Fruit fly (Drosophila melanogaster) whole organism, pupa: ENCODE results near the gene Eig71Eb.

ENCODE experiments used
- CG12605 ChIP-seq: fragments of 200-800 bp; sonication (Bioruptor generic); IDR thresholded peaks from 2 replicates; pipeline ENCODE4 v1.3.6; 2022; ENCODE audit warnings: missing biosample characterization, missing genetic modification characterization
- CG13204 ChIP-seq: fragments of 200-800 bp; sonication (Bioruptor generic); optimal IDR thresholded peaks from 2 replicates; lab custom pipeline; 2018; ENCODE audit warnings: missing biosample characterization, mild to moderate bottlenecking, missing genetic modification characterization, moderate library complexity
- CG8301 ChIP-seq: fragments of 200-800 bp; sonication (Bioruptor generic); optimal IDR thresholded peaks from 2 replicates; lab custom pipeline; 2018; ENCODE audit warnings: missing biosample characterization, mild to moderate bottlenecking, missing genetic modification characterization
- Ets98B ChIP-seq: fragments of 200-800 bp; sonication (Bioruptor generic); IDR thresholded peaks from 2 replicates; pipeline ENCODE4 v1.3.6; 2022; ENCODE audit warnings: missing biosample characterization, missing genetic modification characterization
- Pif1A ChIP-seq: fragments of 200-800 bp; sonication (Bioruptor generic); optimal IDR thresholded peaks from 3 replicates; lab custom pipeline; 2016; ENCODE audit warnings: missing biosample characterization, missing genetic modification characterization
- fd96Ca ChIP-seq: fragments of 200-800 bp; sonication (Bioruptor generic); IDR thresholded peaks from 3 replicates; pipeline ENCODE4 v1.3.6; 2022; ENCODE audit warnings: missing biosample characterization, missing genetic modification characterization

DNA sequence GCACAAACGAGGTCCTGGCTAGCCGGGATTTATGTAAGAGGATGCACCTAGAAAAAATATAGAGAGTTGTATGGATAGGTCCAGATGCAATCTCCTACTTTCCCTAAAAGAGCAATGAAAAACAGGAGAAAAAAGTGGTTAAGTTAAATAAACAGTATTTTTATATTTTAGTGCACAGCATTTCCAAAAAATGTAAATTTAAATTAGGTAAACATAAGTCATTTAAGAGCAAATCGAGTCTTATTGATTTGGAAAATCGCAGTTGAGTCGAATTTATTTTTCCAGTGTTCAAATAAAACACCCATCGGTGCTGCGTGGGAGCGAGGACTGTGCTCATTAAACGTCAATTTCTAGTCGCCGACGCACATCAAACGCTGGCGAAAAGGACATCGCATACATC lies 16.0 kb downstream of the Eig71Eb start:
- no peak for TF ChIP-seq Pif1A (GFP tag; lab: Kevin White, UChicago)
- TF ChIP-seq fd96Ca = no peak
- no peak for TF ChIP-seq CG12605 (GFP tag; lab: Robert Waterston, UW)
- TF ChIP-seq Ets98B (GFP tag; lab: Robert Waterston, UW) = no peak
- no peak for TF ChIP-seq CG8301 (tag; lab: Kevin White, UChicago)
- no peak for TF ChIP-seq CG13204 (GFP tag; lab: Kevin White, UChicago)
